Fruit fly (Drosophila melanogaster) whole organism, embryonic: Measurements from ENCODE around the gene CG17777.

Experiments used
- Bdp1 ChIP-seq: fragments of 200-800 bp; sonication (Bioruptor generic); optimal IDR thresholded peaks from 3 replicates; lab custom pipeline; 2016; ENCODE audit warnings: missing biosample characterization, missing genetic modification characterization
- Bteb2 ChIP-seq: fragments of 200-800 bp; sonication (Bioruptor generic); optimal IDR thresholded peaks from 2 replicates; lab custom pipeline; 2016; ENCODE audit warnings: missing biosample characterization, missing genetic modification characterization
- CG11560 ChIP-seq: fragments of 200-800 bp; sonication (Bioruptor generic); IDR thresholded peaks from 3 replicates; pipeline ENCODE4 v1.3.6; 2022; ENCODE audit warnings: missing biosample characterization, missing genetic modification characterization
- CG12769 ChIP-seq: fragments of 200-800 bp; sonication (Bioruptor generic); optimal IDR thresholded peaks from 2 replicates; lab custom pipeline; 2019; ENCODE audit warnings: missing biosample characterization, mild to moderate bottlenecking, missing genetic modification characterization, moderate library complexity
- CG13624 ChIP-seq: fragments of 200-800 bp; sonication (Bioruptor generic); optimal IDR thresholded peaks from 2 replicates; lab custom pipeline; 2016; ENCODE audit warnings: missing biosample characterization, missing genetic modification characterization
- CG14860 ChIP-seq: fragments of 200-800 bp; sonication (Bioruptor generic); IDR thresholded peaks from 3 replicates; pipeline ENCODE4 v1.3.6; 2022; ENCODE audit warnings: missing biosample characterization, missing genetic modification characterization; ENCODE audit not compliant: partially characterized antibody
- CG1647 ChIP-seq: fragments of 200-800 bp; sonication (Bioruptor generic); optimal IDR thresholded peaks from 3 replicates; lab custom pipeline; 2016; ENCODE audit warnings: missing biosample characterization, missing genetic modification characterization
- CG17361 ChIP-seq: fragments of 200-800 bp; sonication (Bioruptor generic); IDR thresholded peaks from 3 replicates; pipeline ENCODE4 v1.3.6; 2022; ENCODE audit warnings: missing biosample characterization, missing genetic modification characterization
- CG1832 ChIP-seq: fragments of 200-800 bp; sonication (Bioruptor generic); optimal IDR thresholded peaks from 2 replicates; lab custom pipeline; 2017; ENCODE audit warnings: missing biosample characterization, mild to moderate bottlenecking, missing genetic modification characterization, inconsistent platforms
- CG32767 ChIP-seq: fragments of 200-800 bp; sonication (Bioruptor generic); IDR thresholded peaks from 2 replicates; pipeline ENCODE4 v1.3.6; 2022; ENCODE audit warnings: missing biosample characterization, missing genetic modification characterization
- CG6254 ChIP-seq: fragments of 200-800 bp; sonication (Bioruptor generic); optimal IDR thresholded peaks from 3 replicates; lab custom pipeline; 2017; ENCODE audit warnings: mild to moderate bottlenecking, missing biosample characterization, missing genetic modification reagents, missing genetic modification characterization
- CG7839 ChIP-seq: fragments of 200-800 bp; sonication (Bioruptor generic); optimal IDR thresholded peaks from 3 replicates; lab custom pipeline; 2018; ENCODE audit warnings: missing biosample characterization, mild to moderate bottlenecking, missing genetic modification characterization, moderate library complexity
- CG8290 ChIP-seq, 3 experiments: fragments of 200-800 bp; sonication (Bioruptor generic); optimal IDR thresholded peaks; 2 replicates each; lab custom pipeline; 2016 to 2019; ENCODE audit warnings: missing biosample characterization in 3 of 3, missing genetic modification characterization in 3 of 3, mild to moderate bottlenecking in 2 of 3, moderate library complexity in 1 of 3
- CG8765 ChIP-seq: fragments of 200-800 bp; sonication (Bioruptor generic); IDR thresholded peaks from 2 replicates; pipeline ENCODE4 v1.3.6; 2022; ENCODE audit warnings: missing biosample characterization, missing genetic modification characterization
- CG8944 ChIP-seq: fragments of 200-800 bp; sonication (Bioruptor generic); optimal IDR thresholded peaks from 3 replicates; lab custom pipeline; 2016; ENCODE audit warnings: missing biosample characterization, missing genetic modification characterization
- CG9727 ChIP-seq: fragments of 200-800 bp; sonication (Bioruptor generic); optimal IDR thresholded peaks from 3 replicates; lab custom pipeline; 2017; ENCODE audit warnings: missing biosample characterization, mild to moderate bottlenecking, missing genetic modification characterization
- CG9797 ChIP-seq: fragments of 200-800 bp; sonication (Bioruptor generic); optimal IDR thresholded peaks from 3 replicates; lab custom pipeline; 2018; ENCODE audit warnings: missing biosample characterization, mild to moderate bottlenecking, missing genetic modification characterization
- CG9876 ChIP-seq: fragments of 200-800 bp; sonication (Bioruptor generic); optimal IDR thresholded peaks from 2 replicates; lab custom pipeline; 2016; ENCODE audit warnings: missing biosample characterization, missing genetic modification characterization
- Doc2 ChIP-seq: fragments of 200-800 bp; sonication (Bioruptor generic); IDR thresholded peaks from 2 replicates; pipeline ENCODE4 v1.3.6; 2022; ENCODE audit warnings: missing biosample characterization, missing genetic modification characterization
- Doc3 ChIP-seq: fragments of 200-800 bp; sonication (Bioruptor generic); IDR thresholded peaks from 3 replicates; pipeline ENCODE4 v1.3.6; 2022; ENCODE audit warnings: missing biosample characterization, missing genetic modification characterization; ENCODE audit not compliant: partially characterized antibody
- Dp ChIP-seq: fragments of 200-800 bp; sonication (Bioruptor generic); optimal IDR thresholded peaks from 2 replicates; lab custom pipeline; 2018; ENCODE audit warnings: missing biosample characterization, mild to moderate bottlenecking, missing genetic modification characterization, moderate library complexity
- Drgx ChIP-seq: fragments of 200-800 bp; sonication (Bioruptor generic); IDR thresholded peaks from 2 replicates; pipeline ENCODE4 v1.3.6; 2022; ENCODE audit warnings: missing biosample characterization, missing genetic modification characterization
- Fer1 ChIP-seq: fragments of 200-800 bp; sonication (Bioruptor generic); optimal IDR thresholded peaks from 2 replicates; lab custom pipeline; 2017; ENCODE audit warnings: missing biosample characterization, mild to moderate bottlenecking, missing genetic modification characterization
- Fer2 ChIP-seq: fragments of 200-800 bp; sonication (Bioruptor generic); optimal IDR thresholded peaks from 2 replicates; lab custom pipeline; 2018; ENCODE audit warnings: missing biosample characterization, mild to moderate bottlenecking, missing genetic modification characterization, moderate library complexity
- HLHmδ ChIP-seq: fragments of 200-800 bp; sonication (Bioruptor generic); optimal IDR thresholded peaks from 2 replicates; lab custom pipeline; 2018; ENCODE audit warnings: missing biosample characterization, mild to moderate bottlenecking, missing genetic modification characterization, moderate library complexity
- Ravus ChIP-seq: fragments of 200-800 bp; sonication (Bioruptor generic); IDR thresholded peaks from 2 replicates; pipeline ENCODE4 v1.3.6; 2022; ENCODE audit warnings: missing biosample characterization, missing genetic modification characterization
- Sox100B ChIP-seq: fragments of 200-800 bp; sonication (Bioruptor generic); optimal IDR thresholded peaks from 3 replicates; lab custom pipeline; 2018; ENCODE audit warnings: missing biosample characterization, mild to moderate bottlenecking, missing genetic modification characterization
- Tbp ChIP-seq: fragments of >200 bp; optimal IDR thresholded peaks from 2 replicates; lab custom pipeline; 2018; ENCODE audit warnings: missing biosample characterization, missing genetic modification characterization
- Xbp1 ChIP-seq: fragments of 200-800 bp; sonication (Bioruptor generic); optimal IDR thresholded peaks from 3 replicates; lab custom pipeline; 2016; ENCODE audit warnings: missing biosample characterization, mild to moderate bottlenecking, missing genetic modification characterization
- abd-A ChIP-seq: fragments of 200-800 bp; sonication (Bioruptor generic); optimal IDR thresholded peaks from 3 replicates; lab custom pipeline; 2019; ENCODE audit warnings: missing biosample characterization, mild to moderate bottlenecking, missing genetic modification characterization, moderate library complexity
- ac ChIP-seq: fragments of 200-800 bp; sonication (Bioruptor generic); optimal IDR thresholded peaks from 3 replicates; lab custom pipeline; 2017; ENCODE audit warnings: missing biosample characterization, mild to moderate bottlenecking, missing genetic modification characterization
- al ChIP-seq: fragments of 200-800 bp; sonication (Bioruptor generic); IDR thresholded peaks from 2 replicates; pipeline ENCODE4 v1.3.6; 2022; ENCODE audit warnings: missing biosample characterization, missing genetic modification characterization
- cato ChIP-seq: fragments of 200-800 bp; sonication (Bioruptor generic); optimal IDR thresholded peaks from 2 replicates; lab custom pipeline; 2016; ENCODE audit warnings: missing biosample characterization, missing genetic modification characterization, borderline replicate concordance
- chinmo ChIP-seq: fragments of 200-800 bp; sonication (Bioruptor generic); IDR thresholded peaks from 4 replicates; pipeline ENCODE4 v1.3.6; 2022; ENCODE audit warnings: missing biosample characterization, missing genetic modification characterization; ENCODE audit not compliant: partially characterized antibody
- dan ChIP-seq: fragments of 200-800 bp; sonication (Bioruptor generic); IDR thresholded peaks from 2 replicates; pipeline ENCODE4 v1.3.6; 2022; ENCODE audit warnings: missing biosample characterization, missing genetic modification characterization
- dmrt11E ChIP-seq: fragments of 200-800 bp; sonication (Bioruptor generic); optimal IDR thresholded peaks from 3 replicates; lab custom pipeline; 2018; ENCODE audit warnings: missing biosample characterization, mild to moderate bottlenecking, missing genetic modification characterization, moderate library complexity
- lab ChIP-seq: fragments of 200-800 bp; sonication (Bioruptor generic); optimal IDR thresholded peaks from 3 replicates; lab custom pipeline; 2017; ENCODE audit warnings: missing biosample characterization, missing genetic modification characterization, mild to moderate bottlenecking, moderate library complexity, missing genetic modification reagents
- lov ChIP-seq, 2 experiments: fragments of 200-800 bp in 1 of 2; fragments of >200 bp in 1 of 2; sonication (Bioruptor generic) in 1 of 2; IDR thresholded peaks in 1 of 2; optimal IDR thresholded peaks in 1 of 2; 2 replicates in 1 of 2; 3 replicates in 1 of 2; pipeline versions ENCODE4 v1.3.6 to Lab custom; 2017 to 2022; ENCODE audit warnings: missing biosample characterization in 1 of 2, missing genetic modification characterization in 1 of 2
- nom ChIP-seq: fragments of 200-800 bp; sonication (Bioruptor generic); optimal IDR thresholded peaks from 2 replicates; lab custom pipeline; 2017; ENCODE audit warnings: missing biosample characterization, missing genetic modification characterization, mild to moderate bottlenecking, moderate library complexity, missing genetic modification reagents
- odd ChIP-seq: fragments of 200-800 bp; sonication (Bioruptor generic); optimal IDR thresholded peaks from 2 replicates; lab custom pipeline; 2017; ENCODE audit warnings: missing biosample characterization, mild to moderate bottlenecking, missing genetic modification characterization
- pita ChIP-seq: fragments of 200-800 bp; sonication (Bioruptor generic); optimal IDR thresholded peaks from 2 replicates; lab custom pipeline; 2017; ENCODE audit warnings: missing biosample characterization, mild to moderate bottlenecking, missing genetic modification characterization
- prd ChIP-seq, 3 experiments: fragments of >200 bp in 2 of 3; fragments of 200-800 bp in 1 of 3; sonication (Bioruptor generic) in 1 of 3; optimal IDR thresholded peaks in 2 of 3; IDR thresholded peaks in 1 of 3; 2 replicates in 2 of 3; 3 replicates in 1 of 3; pipeline versions ENCODE4 v1.3.6 to Lab custom; 2017 to 2022; ENCODE audit warnings: missing biosample characterization in 1 of 3, missing genetic modification characterization in 1 of 3
- repo ChIP-seq: fragments of 200-800 bp; sonication (Bioruptor generic); optimal IDR thresholded peaks from 2 replicates; lab custom pipeline; 2016; ENCODE audit warnings: missing biosample characterization, missing genetic modification characterization
- vnd ChIP-seq: fragments of 200-800 bp; sonication (Bioruptor generic); IDR thresholded peaks from 3 replicates; pipeline ENCODE4 v1.3.6; 2022; ENCODE audit warnings: missing biosample characterization, missing genetic modification characterization; ENCODE audit not compliant: partially characterized antibody
- wdn ChIP-seq: fragments of 200-800 bp; sonication (Bioruptor generic); IDR thresholded peaks from 2 replicates; pipeline ENCODE4 v1.3.6; 2022; ENCODE audit warnings: missing biosample characterization, missing genetic modification characterization
- zf30C ChIP-seq: fragments of 200-800 bp; sonication (Bioruptor generic); optimal IDR thresholded peaks from 3 replicates; lab custom pipeline; 2018; ENCODE audit warnings: missing biosample characterization, mild to moderate bottlenecking, missing genetic modification characterization
- zfh2 ChIP-seq: fragments of 200-800 bp; sonication (Bioruptor generic); optimal IDR thresholded peaks from 2 replicates; lab custom pipeline; 2016; ENCODE audit warnings: missing biosample characterization, missing genetic modification characterization

Gene CG17777

DNA sequence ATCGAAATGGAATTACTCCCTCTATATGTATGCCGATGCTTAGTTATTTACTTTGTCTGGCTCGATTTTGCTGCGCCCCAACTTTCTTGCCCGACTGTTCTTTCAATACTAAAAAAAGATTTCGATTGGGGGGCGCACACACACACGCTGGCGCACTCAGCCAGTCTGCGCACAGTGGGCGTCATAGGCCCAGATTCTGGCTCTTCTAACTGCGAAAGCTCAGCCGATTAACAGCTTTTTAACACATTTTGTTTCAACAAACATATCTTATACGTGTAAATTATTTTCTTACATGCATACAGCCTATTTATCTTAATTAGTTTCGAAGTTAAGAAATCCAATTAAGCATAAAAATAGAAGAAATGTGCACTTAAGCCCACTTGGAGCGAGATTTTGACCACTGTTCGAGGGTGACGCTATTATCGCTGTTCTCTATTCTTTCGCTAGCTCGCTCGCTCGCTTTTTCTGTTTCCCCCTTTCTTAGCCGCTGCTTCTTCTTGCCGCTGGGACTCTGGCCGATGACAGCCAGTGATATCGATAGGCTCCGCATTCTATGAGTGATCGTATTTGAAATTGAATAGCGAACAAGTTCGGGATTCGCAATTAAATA, 35.6 kb downstream of the CG17777 start, which contains the start of gene Vinc (continued):
- peak; percentile 70 for TF ChIP-seq CG1647 (GFP tag; lab: Kevin White, UChicago)
- TF ChIP-seq pita: no peak
- TF ChIP-seq CG6254: peak; percentile 79
- TF ChIP-seq nom (GFP tag; lab: Kevin White, UChicago): peak; percentile 92
- peak; percentile 42 for TF ChIP-seq CG9797
- TF ChIP-seq CG9876 (GFP tag; lab: Kevin White, UChicago): peak; percentile 34
- no peak for TF ChIP-seq Sox100B (GFP tag; lab: Kevin White, UChicago)
- peak; percentile 75 for TF ChIP-seq repo (GFP tag; lab: Kevin White, UChicago)
- peak; percentile 93 for TF ChIP-seq Drgx
- TF ChIP-seq Xbp1 (GFP tag; lab: Kevin White, UChicago): peak; percentile 71
- peak; percentile 51 for TF ChIP-seq Bdp1 (GFP tag; lab: Kevin White, UChicago)
- TF ChIP-seq Ravus: peak; percentile 50
- no peak for TF ChIP-seq dan (GFP tag; lab: Robert Waterston, UW)
- peak; percentile 69; the same call in 1 of the 2 replicates for TF ChIP-seq wdn (GFP tag; lab: Robert Waterston, UW)
- TF ChIP-seq CG8290 (GFP tag; optimal IDR thresholded peaks at IDR 0.05; lab: Kevin White, UChicago): peak; percentile 57
- TF ChIP-seq CG8290 (tag; optimal IDR thresholded peaks at IDR 0.05; lab: Kevin White, UChicago): no peak
- no peak for TF ChIP-seq abd-A
- TF ChIP-seq CG9727: peak; percentile 83
- peak; percentile 59; the same call in 1 of the 2 replicates for TF ChIP-seq CG32767 (GFP tag; lab: Robert Waterston, UW)
- no peak for TF ChIP-seq prd (optimal IDR thresholded peaks at IDR 0.05; lab: Kevin White, UChicago)
- peak; percentile 79 for TF ChIP-seq prd (GFP tag; IDR thresholded peaks at IDR 0.05; lab: Robert Waterston, UW)
- no peak for TF ChIP-seq HLHmδ (GFP tag; lab: Kevin White, UChicago)
- TF ChIP-seq CG17361: peak; percentile 94
- TF ChIP-seq Dp (GFP tag; lab: Kevin White, UChicago): peak; percentile 82
- TF ChIP-seq Bteb2 (GFP tag; lab: Kevin White, UChicago): peak; percentile 66
- TF ChIP-seq CG1832 (GFP tag; lab: Kevin White, UChicago): no peak
- no peak for TF ChIP-seq Tbp (GFP tag; lab: Kevin White, UChicago)
- TF ChIP-seq CG7839: peak; percentile 93
- 0 out of 3 replicates have a peak, but pooled peaks have one; percentile 47 for TF ChIP-seq CG14860 (GFP tag; lab: Robert Waterston, UW)
- peak; percentile 66 for TF ChIP-seq al
- TF ChIP-seq zfh2 (GFP tag; lab: Kevin White, UChicago): peak; percentile 55
- TF ChIP-seq Doc3 (GFP tag; lab: Robert Waterston, UW): no peak
- no peak for TF ChIP-seq vnd (GFP tag; lab: Robert Waterston, UW)
- peak; percentile 64; the same call in 2 of the 3 replicates for TF ChIP-seq CG11560
- peak; percentile 96 for TF ChIP-seq lab (GFP tag; lab: Kevin White, UChicago)
- no peak for TF ChIP-seq chinmo
- no peak for TF ChIP-seq ac (GFP tag; lab: Kevin White, UChicago)
- TF ChIP-seq Fer2 (tag; lab: Kevin White, UChicago): peak; percentile 87
- peak; percentile 24 for TF ChIP-seq cato (GFP tag; lab: Kevin White, UChicago)
- no peak for TF ChIP-seq lov (optimal IDR thresholded peaks at IDR 0.05; lab: Kevin White, UChicago)
- TF ChIP-seq lov (GFP tag; IDR thresholded peaks at IDR 0.05; lab: Robert Waterston, UW): peak; percentile 67; the same call in 1 of the 3 replicates
- TF ChIP-seq CG13624 (GFP tag; lab: Kevin White, UChicago): peak; percentile 91
- no peak for TF ChIP-seq odd (GFP tag; lab: Kevin White, UChicago)
- TF ChIP-seq dmrt11E (tag; lab: Kevin White, UChicago): peak; percentile 51
- no peak for TF ChIP-seq CG12769
- TF ChIP-seq CG8765 (GFP tag; lab: Robert Waterston, UW): peak; percentile 50; the same call in 1 of the 2 replicates
- TF ChIP-seq CG8944 (GFP tag; lab: Kevin White, UChicago): peak; percentile 57
- TF ChIP-seq zf30C (GFP tag; lab: Kevin White, UChicago): no peak
- peak; percentile 97 for TF ChIP-seq Fer1 (GFP tag; lab: Kevin White, UChicago)
- TF ChIP-seq Doc2 (GFP tag; lab: Robert Waterston, UW): no peak
